Fruit fly (Drosophila melanogaster) whole organism, embryonic: ENCODE data around the gene CG2614.

Source experiments
- CG11695 ChIP-seq: fragments of 200-800 bp; sonication (Bioruptor generic); IDR thresholded peaks from 3 replicates; pipeline ENCODE4 v1.3.6; 2022; ENCODE audit warnings: missing biosample characterization, missing genetic modification characterization
- CG12299 ChIP-seq: fragments of 200-800 bp; sonication (Bioruptor generic); optimal IDR thresholded peaks from 2 replicates; lab custom pipeline; 2018; ENCODE audit warnings: missing biosample characterization, mild to moderate bottlenecking, missing genetic modification characterization
- CG13624 ChIP-seq: fragments of 200-800 bp; sonication (Bioruptor generic); optimal IDR thresholded peaks from 2 replicates; lab custom pipeline; 2016; ENCODE audit warnings: missing biosample characterization, missing genetic modification characterization
- CG13775 ChIP-seq: fragments of 200-800 bp; sonication (Bioruptor generic); optimal IDR thresholded peaks from 3 replicates; lab custom pipeline; 2017; ENCODE audit warnings: missing biosample characterization, mild to moderate bottlenecking, missing genetic modification characterization
- CG14441 ChIP-seq: fragments of 200-800 bp; sonication (Bioruptor generic); IDR thresholded peaks from 2 replicates; pipeline ENCODE4 v1.3.6; 2022; ENCODE audit warnings: missing biosample characterization, missing genetic modification characterization
- CG14667 ChIP-seq: fragments of 200-800 bp; sonication (Bioruptor generic); IDR thresholded peaks from 2 replicates; pipeline ENCODE4 v1.3.6; 2022; ENCODE audit warnings: missing biosample characterization, missing genetic modification characterization
- CG1603 ChIP-seq: fragments of 200-800 bp; sonication (Bioruptor generic); optimal IDR thresholded peaks from 2 replicates; lab custom pipeline; 2019; ENCODE audit warnings: missing biosample characterization, mild to moderate bottlenecking, missing genetic modification characterization, moderate library complexity
- CG16813 ChIP-seq: fragments of 200-800 bp; sonication (Bioruptor generic); IDR thresholded peaks from 3 replicates; pipeline ENCODE4 v1.3.6; 2022; ENCODE audit warnings: missing biosample characterization, missing genetic modification characterization; ENCODE audit not compliant: partially characterized antibody
- CG17829 ChIP-seq: fragments of 200-800 bp; optimal IDR thresholded peaks from 2 replicates; lab custom pipeline; 2019; ENCODE audit warnings: missing biosample characterization, mild to moderate bottlenecking, missing genetic modification characterization, moderate library complexity
- CG30020 ChIP-seq: fragments of 200-800 bp; optimal IDR thresholded peaks from 2 replicates; lab custom pipeline; 2019; ENCODE audit warnings: missing biosample characterization, mild to moderate bottlenecking, missing genetic modification characterization, moderate library complexity
- CG30431 ChIP-seq: fragments of 200-800 bp; sonication (Bioruptor generic); optimal IDR thresholded peaks from 2 replicates; lab custom pipeline; 2017; ENCODE audit warnings: missing biosample characterization, missing genetic modification characterization
- CG3163 ChIP-seq: fragments of 200-800 bp; sonication (Bioruptor generic); optimal IDR thresholded peaks from 3 replicates; lab custom pipeline; 2016; ENCODE audit warnings: missing biosample characterization, missing genetic modification characterization
- CG6854 ChIP-seq: fragments of 200-800 bp; sonication (Bioruptor generic); optimal IDR thresholded peaks from 3 replicates; lab custom pipeline; 2017; ENCODE audit warnings: missing biosample characterization, mild to moderate bottlenecking, missing genetic modification characterization
- CG7357 ChIP-seq: fragments of 200-800 bp; sonication (Bioruptor generic); IDR thresholded peaks from 3 replicates; pipeline ENCODE4 v1.3.6; 2022; ENCODE audit warnings: missing biosample characterization, missing genetic modification characterization
- CG7928 ChIP-seq: fragments of 200-800 bp; sonication (Bioruptor generic); optimal IDR thresholded peaks from 2 replicates; lab custom pipeline; 2017; ENCODE audit warnings: missing biosample characterization, mild to moderate bottlenecking, missing genetic modification characterization
- CG8290 ChIP-seq, 3 experiments: fragments of 200-800 bp; sonication (Bioruptor generic); optimal IDR thresholded peaks; 2 replicates each; lab custom pipeline; 2016 to 2019; ENCODE audit warnings: missing biosample characterization in 3 of 3, missing genetic modification characterization in 3 of 3, mild to moderate bottlenecking in 2 of 3, moderate library complexity in 1 of 3
- Chrac-16 ChIP-seq: fragments of 200-800 bp; sonication (Bioruptor generic); optimal IDR thresholded peaks from 3 replicates; lab custom pipeline; 2016; ENCODE audit warnings: missing biosample characterization, missing genetic modification characterization
- Dad ChIP-seq: fragments of 200-800 bp; sonication (Bioruptor generic); optimal IDR thresholded peaks from 3 replicates; lab custom pipeline; 2016; ENCODE audit warnings: missing biosample characterization, missing genetic modification characterization
- E2f1 ChIP-seq: fragments of 200-800 bp; sonication (Bioruptor generic); IDR thresholded peaks from 2 replicates; pipeline ENCODE4 v1.3.6; 2022; ENCODE audit warnings: missing biosample characterization, missing genetic modification characterization
- Fer1 ChIP-seq: fragments of 200-800 bp; sonication (Bioruptor generic); optimal IDR thresholded peaks from 2 replicates; lab custom pipeline; 2017; ENCODE audit warnings: missing biosample characterization, mild to moderate bottlenecking, missing genetic modification characterization
- Hey ChIP-seq: fragments of 200-800 bp; sonication (Bioruptor generic); optimal IDR thresholded peaks from 3 replicates; lab custom pipeline; 2018; ENCODE audit warnings: missing biosample characterization, mild to moderate bottlenecking, missing genetic modification characterization
- Hr3 ChIP-seq: fragments of 200-800 bp; sonication (Bioruptor generic); optimal IDR thresholded peaks from 3 replicates; lab custom pipeline; 2016; ENCODE audit warnings: missing biosample characterization, missing genetic modification characterization
- Kr ChIP-seq: fragments of 200-800 bp; sonication (Bioruptor generic); optimal IDR thresholded peaks from 2 replicates; lab custom pipeline; 2017; ENCODE audit warnings: missing biosample characterization, mild to moderate bottlenecking, missing genetic modification characterization
- Lpt ChIP-seq: fragments of >200 bp; optimal IDR thresholded peaks from 2 replicates; lab custom pipeline; 2018; ENCODE audit warnings: missing biosample characterization, missing genetic modification characterization
- Mrtf ChIP-seq: fragments of 200-800 bp; sonication (Bioruptor generic); IDR thresholded peaks from 3 replicates; pipeline ENCODE4 v1.3.6; 2022; ENCODE audit warnings: missing biosample characterization, missing genetic modification characterization
- Oli ChIP-seq: fragments of 200-800 bp; sonication (Bioruptor generic); optimal IDR thresholded peaks from 2 replicates; lab custom pipeline; 2018; ENCODE audit warnings: missing biosample characterization, mild to moderate bottlenecking, missing genetic modification characterization, moderate library complexity
- Poxn ChIP-seq: fragments of 200-800 bp; sonication (Bioruptor generic); IDR thresholded peaks from 2 replicates; pipeline ENCODE4 v1.3.6; 2022; ENCODE audit warnings: missing biosample characterization, missing genetic modification characterization
- Ptx1 ChIP-seq: fragments of 200-800 bp; sonication (Bioruptor generic); IDR thresholded peaks from 2 replicates; pipeline ENCODE4 v1.3.6; 2022; ENCODE audit warnings: missing biosample characterization, missing genetic modification characterization
- Side ChIP-seq: fragments of 200-800 bp; sonication (Bioruptor generic); optimal IDR thresholded peaks from 2 replicates; lab custom pipeline; 2016; ENCODE audit warnings: missing biosample characterization, missing genetic modification characterization
- Sox102F ChIP-seq: fragments of 200-800 bp; sonication (Bioruptor generic); optimal IDR thresholded peaks from 2 replicates; lab custom pipeline; 2018; ENCODE audit warnings: missing biosample characterization, mild to moderate bottlenecking, missing genetic modification characterization, moderate library complexity
- Tbp ChIP-seq: fragments of >200 bp; optimal IDR thresholded peaks from 2 replicates; lab custom pipeline; 2018; ENCODE audit warnings: missing biosample characterization, missing genetic modification characterization
- YL-1 ChIP-seq: fragments of 200-800 bp; sonication (Bioruptor generic); optimal IDR thresholded peaks from 3 replicates; lab custom pipeline; 2017; ENCODE audit warnings: missing biosample characterization, mild to moderate bottlenecking, missing genetic modification characterization
- ase ChIP-seq: fragments of 200-800 bp; sonication (Bioruptor generic); IDR thresholded peaks from 3 replicates; pipeline ENCODE4 v1.3.6; 2022; ENCODE audit warnings: missing biosample characterization, missing genetic modification characterization
- bigmax ChIP-seq: fragments of 200-800 bp; sonication (Bioruptor generic); optimal IDR thresholded peaks from 2 replicates; lab custom pipeline; 2018; ENCODE audit warnings: missing biosample characterization, mild to moderate bottlenecking, missing genetic modification characterization
- bsh ChIP-seq, 2 experiments: fragments of 200-800 bp; sonication (Bioruptor generic); optimal IDR thresholded peaks; 2 replicates each; lab custom pipeline; 2017 to 2018; ENCODE audit warnings: mild to moderate bottlenecking in 2 of 2, missing biosample characterization in 2 of 2, missing genetic modification characterization in 2 of 2, moderate library complexity in 1 of 2
- ci ChIP-seq: fragments of 200-800 bp; sonication (Bioruptor generic); IDR thresholded peaks from 3 replicates; pipeline ENCODE4 v1.3.6; 2022; ENCODE audit warnings: missing biosample characterization, missing genetic modification characterization
- eve ChIP-seq, 2 experiments: fragments of >200 bp; optimal IDR thresholded peaks; 2 replicates each; lab custom pipeline; 2017; ENCODE audit warnings: missing biosample characterization in 2 of 2, missing genetic modification characterization in 2 of 2
- gfzf ChIP-seq: fragments of 200-800 bp; sonication (Bioruptor generic); optimal IDR thresholded peaks from 2 replicates; lab custom pipeline; 2016; ENCODE audit warnings: missing biosample characterization, mild to moderate bottlenecking, missing genetic modification characterization, moderate library complexity
- gsb-n ChIP-seq: fragments of 200-800 bp; sonication (Bioruptor generic); optimal IDR thresholded peaks from 3 replicates; lab custom pipeline; 2018; ENCODE audit warnings: missing biosample characterization, mild to moderate bottlenecking, missing genetic modification characterization
- ind ChIP-seq: fragments of 200-800 bp; sonication (Bioruptor generic); optimal IDR thresholded peaks from 3 replicates; lab custom pipeline; 2016; ENCODE audit warnings: missing biosample characterization, missing genetic modification characterization
- inv ChIP-seq: fragments of 200-800 bp; sonication (Bioruptor generic); IDR thresholded peaks from 2 replicates; pipeline ENCODE4 v1.3.6; 2022; ENCODE audit warnings: missing biosample characterization, missing genetic modification characterization; ENCODE audit not compliant: partially characterized antibody
- jigr1 ChIP-seq: fragments of 200-800 bp; sonication (Bioruptor generic); IDR thresholded peaks from 3 replicates; pipeline ENCODE4 v1.3.6; 2022; ENCODE audit warnings: missing biosample characterization, missing genetic modification characterization
- luna ChIP-seq: fragments of 200-800 bp; sonication (Bioruptor generic); optimal IDR thresholded peaks from 2 replicates; lab custom pipeline; 2016; ENCODE audit warnings: missing biosample characterization, missing genetic modification characterization
- mld ChIP-seq: fragments of 200-800 bp; sonication (Bioruptor generic); IDR thresholded peaks from 3 replicates; pipeline ENCODE4 v1.3.6; 2022; ENCODE audit warnings: missing biosample characterization, missing genetic modification characterization; ENCODE audit not compliant: partially characterized antibody
- ranshi ChIP-seq: fragments of 200-800 bp; sonication (Bioruptor generic); IDR thresholded peaks from 2 replicates; pipeline ENCODE4 v1.3.6; 2022; ENCODE audit warnings: missing biosample characterization, missing genetic modification characterization
- slp2 ChIP-seq: fragments of 200-800 bp; sonication (Bioruptor generic); optimal IDR thresholded peaks from 2 replicates; lab custom pipeline; 2016; ENCODE audit warnings: missing biosample characterization, missing genetic modification characterization
- stwl ChIP-seq: fragments of 200-800 bp; sonication (Bioruptor generic); optimal IDR thresholded peaks from 3 replicates; lab custom pipeline; 2018; ENCODE audit warnings: missing biosample characterization, mild to moderate bottlenecking, missing genetic modification characterization, moderate library complexity
- trem ChIP-seq: fragments of 200-800 bp; optimal IDR thresholded peaks from 3 replicates; lab custom pipeline; 2019; ENCODE audit warnings: missing biosample characterization, mild to moderate bottlenecking, missing genetic modification characterization, moderate library complexity
- tup ChIP-seq: fragments of 200-800 bp; sonication (Bioruptor generic); optimal IDR thresholded peaks from 2 replicates; lab custom pipeline; 2016; ENCODE audit warnings: missing biosample characterization, mild to moderate bottlenecking, missing genetic modification characterization, moderate library complexity
- usp ChIP-seq: fragments of >200 bp; optimal IDR thresholded peaks from 2 replicates; lab custom pipeline; 2017; ENCODE audit warnings: missing biosample characterization, missing genetic modification characterization
- zen ChIP-seq: fragments of 200-800 bp; sonication (Bioruptor generic); optimal IDR thresholded peaks from 3 replicates; lab custom pipeline; 2018; ENCODE audit warnings: missing biosample characterization, mild to moderate bottlenecking, missing genetic modification characterization, moderate library complexity

Gene CG2614

dm6 chr2L:20647240-20647908 is 8.9 kb upstream of the CG2614 start (continued):
- TF ChIP-seq CG12299 (no peak), usp (no peak), gfzf (GFP tag; lab: Kevin White, UChicago) (peak; percentile 91), CG14667 (GFP tag; lab: Robert Waterston, UW) (no peak), stwl (peak; percentile 58), ranshi (GFP tag; lab: Robert Waterston, UW) (no peak), E2f1 (GFP tag; lab: Robert Waterston, UW) (no peak), tup (GFP tag; lab: Kevin White, UChicago) (no peak), CG11695 (no peak), CG17829 (tag; lab: Kevin White, UChicago) (peak; percentile 23), CG6854 (GFP tag; lab: Kevin White, UChicago) (no peak), luna (GFP tag; lab: Kevin White, UChicago) (no peak), Poxn (no peak), Hr3 (GFP tag; lab: Kevin White, UChicago) (no peak), trem (tag; lab: Kevin White, UChicago) (peak; percentile 49), zen (tag; lab: Kevin White, UChicago) (peak; percentile 43), YL-1 (GFP tag; lab: Kevin White, UChicago) (peak; percentile 63), Mrtf (no peak), jigr1 (GFP tag; lab: Robert Waterston, UW) (no peak), CG13624 (GFP tag; lab: Kevin White, UChicago) (peak; percentile 7), CG8290 (GFP tag; optimal IDR thresholded peaks at IDR 0.05; lab: Kevin White, UChicago) (no peak), CG8290 (tag; optimal IDR thresholded peaks at IDR 0.05; lab: Kevin White, UChicago) (no peak), bigmax (GFP tag; lab: Kevin White, UChicago) (peak; percentile 0), ci (no peak), ind (no peak), slp2 (GFP tag; lab: Kevin White, UChicago) (no peak), eve (GFP tag; optimal IDR thresholded peaks at IDR 0.05; lab: Kevin White, UChicago) (no peak), gsb-n (no peak), CG30020 (tag; lab: Kevin White, UChicago) (peak; percentile 4), Side (GFP tag; lab: Kevin White, UChicago) (no peak), inv (GFP tag; lab: Robert Waterston, UW) (no peak), Oli (tag; lab: Kevin White, UChicago) (no peak), Hey (tag; lab: Kevin White, UChicago) (no peak), Ptx1 (no peak), CG1603 (tag; lab: Kevin White, UChicago) (peak; percentile 42), CG30431 (GFP tag; lab: Kevin White, UChicago) (no peak), Kr (GFP tag; lab: Kevin White, UChicago) (no peak), Dad (GFP tag; lab: Kevin White, UChicago) (peak; percentile 6), bsh (GFP tag; optimal IDR thresholded peaks at IDR 0.05; lab: Kevin White, UChicago) (no peak), mld (GFP tag; lab: Robert Waterston, UW) (no peak), Tbp (no peak), Fer1 (GFP tag; lab: Kevin White, UChicago) (no peak), Chrac-16 (no peak), CG16813 (GFP tag; lab: Robert Waterston, UW) (no peak), CG7357 (no peak), ase (GFP tag; lab: Robert Waterston, UW) (no peak), Lpt (GFP tag; lab: Kevin White, UChicago) (no peak), Sox102F (no peak), CG13775 (GFP tag; lab: Kevin White, UChicago) (peak; percentile 11), CG14441 (GFP tag; lab: Robert Waterston, UW) (no peak), CG3163 (no peak), CG7928 (GFP tag; lab: Kevin White, UChicago) (no peak)
